Worm (Caenorhabditis elegans): ENCODE results near the gene srt-65.

srt-65 gene

DNA sequence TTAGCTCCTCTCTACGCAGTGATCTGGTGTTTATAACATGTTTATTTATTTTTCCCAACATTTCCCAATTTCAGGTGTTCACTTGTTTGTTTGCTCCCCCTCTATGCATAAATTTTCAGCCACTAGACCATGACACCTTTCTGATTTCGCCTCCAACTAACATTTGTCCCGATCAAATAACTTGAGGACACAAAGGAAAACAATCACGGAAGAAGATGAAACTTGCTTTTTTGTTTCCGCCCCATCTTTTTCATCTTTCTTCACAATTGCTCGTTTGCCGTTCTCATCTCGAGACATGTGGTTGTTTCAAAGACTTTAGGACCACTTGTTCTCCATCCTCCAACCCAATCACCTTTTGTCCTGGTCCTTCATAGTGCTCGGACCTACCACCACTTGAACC lies 45.9 kb downstream of the srt-65 start, which contains the start of gene F14F9.5:
F14F9.5 (plus strand) TSS at position 301 of the 400 bp plus-strand sequence.
- TF ChIP-seq che-1 (tag; optimal IDR thresholded peaks at IDR 0.05) = no peak

Measured in whole organism, late embryonic.